Fruit fly (Drosophila melanogaster) whole organism, embryonic: ENCODE data around the gene cd.

Experiments used
- Atf6 ChIP-seq: fragments of 200-800 bp; sonication (Bioruptor generic); IDR thresholded peaks from 2 replicates; pipeline ENCODE4 v1.3.6; 2022; ENCODE audit warnings: missing biosample characterization, missing genetic modification characterization
- B-H2 ChIP-seq: fragments of 200-800 bp; sonication (Bioruptor generic); optimal IDR thresholded peaks from 2 replicates; lab custom pipeline; 2018; ENCODE audit warnings: missing biosample characterization, mild to moderate bottlenecking, missing genetic modification characterization
- Bgb ChIP-seq: fragments of 200-800 bp; sonication (Bioruptor generic); IDR thresholded peaks from 2 replicates; pipeline ENCODE4 v1.3.6; 2022; ENCODE audit warnings: missing biosample characterization, missing genetic modification characterization; ENCODE audit not compliant: partially characterized antibody
- C15 ChIP-seq: fragments of 200-800 bp; sonication (Bioruptor generic); IDR thresholded peaks from 3 replicates; pipeline ENCODE4 v1.3.6; 2022; ENCODE audit warnings: missing biosample characterization, missing genetic modification characterization
- CG14710 ChIP-seq: fragments of 200-800 bp; sonication (Bioruptor generic); optimal IDR thresholded peaks from 3 replicates; lab custom pipeline; 2019; ENCODE audit warnings: missing biosample characterization, mild to moderate bottlenecking, missing genetic modification characterization, moderate library complexity
- CG15011 ChIP-seq: fragments of 200-800 bp; sonication (Bioruptor generic); optimal IDR thresholded peaks from 3 replicates; lab custom pipeline; 2018; ENCODE audit warnings: missing biosample characterization, mild to moderate bottlenecking, missing genetic modification characterization
- CG15696 ChIP-seq: fragments of 200-800 bp; sonication (Bioruptor generic); optimal IDR thresholded peaks from 2 replicates; lab custom pipeline; 2019; ENCODE audit warnings: missing biosample characterization, mild to moderate bottlenecking, missing genetic modification characterization, moderate library complexity
- CG17385 ChIP-seq: fragments of 200-800 bp; sonication (Bioruptor generic); optimal IDR thresholded peaks from 3 replicates; lab custom pipeline; 2018; ENCODE audit warnings: missing biosample characterization, mild to moderate bottlenecking, missing genetic modification characterization
- CG2199 ChIP-seq: fragments of 200-800 bp; sonication (Bioruptor generic); IDR thresholded peaks from 3 replicates; pipeline ENCODE4 v1.3.6; 2022; ENCODE audit warnings: missing biosample characterization, missing genetic modification characterization
- CG2712 ChIP-seq: fragments of 200-800 bp; optimal IDR thresholded peaks from 3 replicates; lab custom pipeline; 2019; ENCODE audit warnings: missing biosample characterization, mild to moderate bottlenecking, missing genetic modification characterization, moderate library complexity
- CG30403 ChIP-seq: fragments of 200-800 bp; sonication (Bioruptor generic); optimal IDR thresholded peaks from 3 replicates; lab custom pipeline; 2016; ENCODE audit warnings: missing biosample characterization, missing genetic modification characterization
- CG32772 ChIP-seq: fragments of 200-800 bp; sonication (Bioruptor generic); IDR thresholded peaks from 2 replicates; pipeline ENCODE4 v1.3.6; 2022; ENCODE audit warnings: missing biosample characterization, missing genetic modification characterization
- CG3407 ChIP-seq: fragments of 200-800 bp; sonication (Bioruptor generic); optimal IDR thresholded peaks from 2 replicates; lab custom pipeline; 2018; ENCODE audit warnings: missing biosample characterization, mild to moderate bottlenecking, missing genetic modification characterization
- CG34376 ChIP-seq: fragments of 200-800 bp; sonication (Bioruptor generic); optimal IDR thresholded peaks from 2 replicates; lab custom pipeline; 2018; ENCODE audit warnings: missing biosample characterization, mild to moderate bottlenecking, missing genetic modification characterization
- CG3995 ChIP-seq: fragments of 200-800 bp; sonication (Bioruptor generic); optimal IDR thresholded peaks from 3 replicates; lab custom pipeline; 2016; ENCODE audit warnings: missing biosample characterization, missing genetic modification characterization
- CG4707 ChIP-seq: fragments of 200-800 bp; sonication (Bioruptor generic); optimal IDR thresholded peaks from 2 replicates; lab custom pipeline; 2018; ENCODE audit warnings: missing biosample characterization, mild to moderate bottlenecking, missing genetic modification characterization, moderate library complexity
- CG8944 ChIP-seq: fragments of 200-800 bp; sonication (Bioruptor generic); optimal IDR thresholded peaks from 3 replicates; lab custom pipeline; 2016; ENCODE audit warnings: missing biosample characterization, missing genetic modification characterization
- D19B ChIP-seq: fragments of 200-800 bp; sonication (Bioruptor generic); optimal IDR thresholded peaks from 2 replicates; lab custom pipeline; 2017; ENCODE audit warnings: missing biosample characterization, mild to moderate bottlenecking, missing genetic modification characterization
- Dll ChIP-seq: fragments of 200-800 bp; sonication (Bioruptor generic); IDR thresholded peaks from 4 replicates; pipeline ENCODE4 v1.3.6; 2022; ENCODE audit warnings: missing biosample characterization, missing genetic modification characterization; ENCODE audit not compliant: partially characterized antibody
- Elba2 ChIP-seq: fragments of 200-800 bp; sonication (Bioruptor generic); optimal IDR thresholded peaks from 3 replicates; lab custom pipeline; 2016; ENCODE audit warnings: missing biosample characterization, missing genetic modification characterization
- Fer2 ChIP-seq: fragments of 200-800 bp; sonication (Bioruptor generic); optimal IDR thresholded peaks from 2 replicates; lab custom pipeline; 2018; ENCODE audit warnings: missing biosample characterization, mild to moderate bottlenecking, missing genetic modification characterization, moderate library complexity
- HHEX ChIP-seq: fragments of 200-800 bp; sonication (Bioruptor generic); optimal IDR thresholded peaks from 3 replicates; lab custom pipeline; 2017; ENCODE audit warnings: missing biosample characterization, mild to moderate bottlenecking, missing genetic modification characterization, missing genetic modification reagents
- Poxn ChIP-seq: fragments of 200-800 bp; sonication (Bioruptor generic); IDR thresholded peaks from 2 replicates; pipeline ENCODE4 v1.3.6; 2022; ENCODE audit warnings: missing biosample characterization, missing genetic modification characterization
- Rfx ChIP-seq: fragments of 200-800 bp; sonication (Bioruptor generic); IDR thresholded peaks from 2 replicates; pipeline ENCODE4 v1.3.6; 2022; ENCODE audit warnings: missing biosample characterization, missing genetic modification characterization
- Rx ChIP-seq: fragments of 200-800 bp; sonication (Bioruptor generic); IDR thresholded peaks from 2 replicates; pipeline ENCODE4 v1.3.6; 2022; ENCODE audit warnings: missing biosample characterization, missing genetic modification characterization
- ac ChIP-seq: fragments of 200-800 bp; sonication (Bioruptor generic); optimal IDR thresholded peaks from 3 replicates; lab custom pipeline; 2017; ENCODE audit warnings: missing biosample characterization, mild to moderate bottlenecking, missing genetic modification characterization
- az2 ChIP-seq: fragments of 200-800 bp; sonication (Bioruptor generic); optimal IDR thresholded peaks from 3 replicates; lab custom pipeline; 2016; ENCODE audit warnings: missing biosample characterization, missing genetic modification characterization
- bsh ChIP-seq, 2 experiments: fragments of 200-800 bp; sonication (Bioruptor generic); optimal IDR thresholded peaks; 2 replicates each; lab custom pipeline; 2017 to 2018; ENCODE audit warnings: mild to moderate bottlenecking in 2 of 2, missing biosample characterization in 2 of 2, missing genetic modification characterization in 2 of 2, moderate library complexity in 1 of 2
- ci ChIP-seq: fragments of 200-800 bp; sonication (Bioruptor generic); IDR thresholded peaks from 3 replicates; pipeline ENCODE4 v1.3.6; 2022; ENCODE audit warnings: missing biosample characterization, missing genetic modification characterization
- dati ChIP-seq: fragments of 200-800 bp; sonication (Bioruptor generic); IDR thresholded peaks from 2 replicates; pipeline ENCODE4 v1.3.6; 2022; ENCODE audit warnings: missing biosample characterization, missing genetic modification characterization
- en ChIP-seq: fragments of 200-800 bp; sonication (Bioruptor generic); optimal IDR thresholded peaks from 2 replicates; lab custom pipeline; 2016; ENCODE audit warnings: missing biosample characterization, missing genetic modification characterization
- fu2 ChIP-seq: fragments of 200-800 bp; sonication (Bioruptor generic); optimal IDR thresholded peaks from 2 replicates; lab custom pipeline; 2016; ENCODE audit warnings: missing biosample characterization, missing genetic modification characterization
- gt ChIP-seq: fragments of 200-800 bp; sonication (Bioruptor generic); IDR thresholded peaks from 2 replicates; pipeline ENCODE4 v1.3.6; 2022; ENCODE audit warnings: missing biosample characterization, missing genetic modification characterization
- hbn ChIP-seq: fragments of 200-800 bp; sonication (Bioruptor generic); IDR thresholded peaks from 2 replicates; pipeline ENCODE4 v1.3.6; 2022; ENCODE audit warnings: missing biosample characterization, missing genetic modification characterization; ENCODE audit not compliant: partially characterized antibody
- hkb ChIP-seq, 2 experiments: fragments of 200-800 bp in 1 of 2; fragments of >200 bp in 1 of 2; sonication (Bioruptor generic) in 1 of 2; IDR thresholded peaks in 1 of 2; optimal IDR thresholded peaks in 1 of 2; 2 replicates each; pipeline versions ENCODE4 v1.3.6 to Lab custom; 2017 to 2022; ENCODE audit warnings: missing biosample characterization in 1 of 2, missing genetic modification characterization in 1 of 2
- ind ChIP-seq: fragments of 200-800 bp; sonication (Bioruptor generic); optimal IDR thresholded peaks from 3 replicates; lab custom pipeline; 2016; ENCODE audit warnings: missing biosample characterization, missing genetic modification characterization
- jumu ChIP-seq: fragments of 200-800 bp; sonication (Bioruptor generic); optimal IDR thresholded peaks from 3 replicates; lab custom pipeline; 2016; ENCODE audit warnings: missing biosample characterization, missing genetic modification characterization
- knrl ChIP-seq: fragments of 200-800 bp; sonication (Bioruptor generic); IDR thresholded peaks from 3 replicates; pipeline ENCODE4 v1.3.6; 2022; ENCODE audit warnings: missing biosample characterization, missing genetic modification characterization; ENCODE audit not compliant: partially characterized antibody
- lbe ChIP-seq: fragments of 200-800 bp; sonication (Bioruptor generic); optimal IDR thresholded peaks from 2 replicates; lab custom pipeline; 2016; ENCODE audit warnings: missing biosample characterization, mild to moderate bottlenecking, missing genetic modification characterization
- lov ChIP-seq, 2 experiments: fragments of 200-800 bp in 1 of 2; fragments of >200 bp in 1 of 2; sonication (Bioruptor generic) in 1 of 2; IDR thresholded peaks in 1 of 2; optimal IDR thresholded peaks in 1 of 2; 2 replicates in 1 of 2; 3 replicates in 1 of 2; pipeline versions ENCODE4 v1.3.6 to Lab custom; 2017 to 2022; ENCODE audit warnings: missing biosample characterization in 1 of 2, missing genetic modification characterization in 1 of 2
- mirr ChIP-seq: fragments of 200-800 bp; sonication (Bioruptor generic); optimal IDR thresholded peaks from 3 replicates; lab custom pipeline; 2018; ENCODE audit warnings: missing biosample characterization, mild to moderate bottlenecking, missing genetic modification characterization
- odd ChIP-seq: fragments of 200-800 bp; sonication (Bioruptor generic); optimal IDR thresholded peaks from 2 replicates; lab custom pipeline; 2017; ENCODE audit warnings: missing biosample characterization, mild to moderate bottlenecking, missing genetic modification characterization
- org-1 ChIP-seq: fragments of 200-800 bp; sonication (Bioruptor generic); optimal IDR thresholded peaks from 2 replicates; lab custom pipeline; 2017; ENCODE audit warnings: missing biosample characterization, missing genetic modification characterization
- pan ChIP-seq, 4 experiments: fragments of >200 bp in 3 of 4; fragments of 200-800 bp in 1 of 4; sonication (Bioruptor generic) in 1 of 4; optimal IDR thresholded peaks in 3 of 4; IDR thresholded peaks in 1 of 4; 2 replicates each; pipeline versions ENCODE4 v1.3.6 to Lab custom; 2017 to 2022; ENCODE audit warnings: missing biosample characterization in 2 of 4, missing genetic modification characterization in 2 of 4, mixed read lengths in 1 of 4
- pnt ChIP-seq: fragments of 200-800 bp; sonication (Bioruptor generic); optimal IDR thresholded peaks from 3 replicates; lab custom pipeline; 2016; ENCODE audit warnings: missing biosample characterization, missing genetic modification characterization
- prd ChIP-seq, 3 experiments: fragments of >200 bp in 2 of 3; fragments of 200-800 bp in 1 of 3; sonication (Bioruptor generic) in 1 of 3; optimal IDR thresholded peaks in 2 of 3; IDR thresholded peaks in 1 of 3; 2 replicates in 2 of 3; 3 replicates in 1 of 3; pipeline versions ENCODE4 v1.3.6 to Lab custom; 2017 to 2022; ENCODE audit warnings: missing biosample characterization in 1 of 3, missing genetic modification characterization in 1 of 3
- rib ChIP-seq: fragments of 200-800 bp; sonication (Bioruptor generic); IDR thresholded peaks from 2 replicates; pipeline ENCODE4 v1.3.6; 2022; ENCODE audit warnings: missing biosample characterization, missing genetic modification characterization
- sisA ChIP-seq: fragments of 200-800 bp; sonication (Bioruptor generic); IDR thresholded peaks from 2 replicates; pipeline ENCODE4 v1.3.6; 2022; ENCODE audit warnings: missing biosample characterization, missing genetic modification characterization
- ttk ChIP-seq: fragments of 200-800 bp; sonication (Bioruptor generic); IDR thresholded peaks from 2 replicates; pipeline ENCODE4 v2.1.2; 2022; ENCODE audit warnings: missing biosample characterization, missing genetic modification characterization

Gene cd

dm6 chr3R:22719607-22719949 lies 24.8 kb downstream of the cd start (continued):
- no peak for TF ChIP-seq dati (GFP tag; lab: Robert Waterston, UW)
- TF ChIP-seq Rfx (GFP tag; lab: Robert Waterston, UW): no peak
- no peak for TF ChIP-seq gt (GFP tag; lab: Robert Waterston, UW)
- TF ChIP-seq org-1 (GFP tag; lab: Kevin White, UChicago): peak; percentile 5
- peak; percentile 55 for TF ChIP-seq CG14710 (tag; lab: Kevin White, UChicago)
- TF ChIP-seq Bgb (GFP tag; lab: Robert Waterston, UW): no peak
- TF ChIP-seq rib (GFP tag; lab: Robert Waterston, UW): no peak
- peak; percentile 62 for TF ChIP-seq CG2712 (tag; lab: Kevin White, UChicago)
- TF ChIP-seq CG15696 (tag; lab: Kevin White, UChicago): peak; percentile 46
- TF ChIP-seq CG34376 (GFP tag; lab: Kevin White, UChicago): no peak
- TF ChIP-seq pnt (GFP tag; lab: Kevin White, UChicago): peak; percentile 27
- TF ChIP-seq HHEX: no peak
- TF ChIP-seq CG8944 (GFP tag; lab: Kevin White, UChicago): no peak
- TF ChIP-seq CG4707 (GFP tag; lab: Kevin White, UChicago): no peak
- TF ChIP-seq CG32772 (GFP tag; lab: Robert Waterston, UW): no peak
- TF ChIP-seq Dll (GFP tag; lab: Robert Waterston, UW): no peak
- TF ChIP-seq pan (optimal IDR thresholded peaks at IDR 0.05; lab: Kevin White, UChicago): no peak
- peak in 1 of 2 experiments; percentile 14 for TF ChIP-seq pan (GFP tag; optimal IDR thresholded peaks at IDR 0.05 in 1 of 2, IDR thresholded peaks at IDR 0.05 in 1 of 2)
- no peak for TF ChIP-seq Atf6 (GFP tag; lab: Robert Waterston, UW)
- no peak for TF ChIP-seq ac
- peak in 1 of 2 experiments; percentile 48 for TF ChIP-seq bsh (GFP tag; optimal IDR thresholded peaks at IDR 0.05; lab: Kevin White, UChicago)
- no peak for TF ChIP-seq Fer2
- TF ChIP-seq Rx (GFP tag; lab: Robert Waterston, UW): no peak
- no peak for TF ChIP-seq CG17385 (GFP tag; lab: Kevin White, UChicago)
- no peak for TF ChIP-seq CG2199 (GFP tag; lab: Robert Waterston, UW)
- TF ChIP-seq Elba2: no peak
- peak; percentile 40; the same call in 1 of the 3 replicates for TF ChIP-seq ci (GFP tag; lab: Robert Waterston, UW)
- TF ChIP-seq prd (optimal IDR thresholded peaks at IDR 0.05; lab: Kevin White, UChicago): no peak
- 0 out of 3 replicates have a peak, but pooled peaks have one; percentile 23 for TF ChIP-seq prd (GFP tag; IDR thresholded peaks at IDR 0.05; lab: Robert Waterston, UW)
- no peak for TF ChIP-seq fu2 (GFP tag; lab: Kevin White, UChicago)
- no peak for TF ChIP-seq B-H2
- no peak for TF ChIP-seq hbn (GFP tag; lab: Robert Waterston, UW)
- no peak for TF ChIP-seq Poxn (GFP tag; lab: Robert Waterston, UW)
- TF ChIP-seq ttk: no peak
- TF ChIP-seq C15: no peak
- TF ChIP-seq sisA (GFP tag; lab: Robert Waterston, UW): peak; percentile 44; the same call in 1 of the 2 replicates
- TF ChIP-seq CG15011 (GFP tag; lab: Kevin White, UChicago): no peak
- TF ChIP-seq knrl (GFP tag; lab: Robert Waterston, UW): no peak
- TF ChIP-seq lbe: no peak
- peak; percentile 1 for TF ChIP-seq CG30403 (GFP tag; lab: Kevin White, UChicago)
- TF ChIP-seq hkb (optimal IDR thresholded peaks at IDR 0.05; lab: Kevin White, UChicago): no peak
- 0 out of 2 replicates have a peak, but pooled peaks have one; percentile 15 for TF ChIP-seq hkb (GFP tag; IDR thresholded peaks at IDR 0.05; lab: Robert Waterston, UW)
- TF ChIP-seq az2 (GFP tag; lab: Kevin White, UChicago): no peak
- no peak for TF ChIP-seq odd (GFP tag; lab: Kevin White, UChicago)
- no peak for TF ChIP-seq mirr
- peak; percentile 25 for TF ChIP-seq ind (GFP tag; lab: Kevin White, UChicago)
- TF ChIP-seq en (GFP tag; lab: Kevin White, UChicago): no peak
- no peak for TF ChIP-seq D19B (GFP tag; lab: Kevin White, UChicago)
- TF ChIP-seq lov (optimal IDR thresholded peaks at IDR 0.05; lab: Kevin White, UChicago): no peak
- no peak for TF ChIP-seq lov (GFP tag; IDR thresholded peaks at IDR 0.05; lab: Robert Waterston, UW)
- no peak for TF ChIP-seq CG3995 (GFP tag; lab: Kevin White, UChicago)
- TF ChIP-seq jumu: peak; percentile 22
- TF ChIP-seq CG3407 (GFP tag; lab: Kevin White, UChicago): no peak
